Worm (Caenorhabditis elegans) whole organism, L3 larva: ENCODE data around the gene T10D4.15.
"Not testable (repeated sequence)": the region's sequence is repeated elsewhere in the genome, so short reads cannot be mapped to it uniquely, and the experiment has no call there.

Source experiments
- R02D3.7 ChIP-seq: fragments of 150-350 bp; optimal IDR thresholded peaks from 2 replicates; lab custom pipeline; 2014; ENCODE audit warnings: missing biosample characterization, missing genetic modification characterization
- ZK546.5 ChIP-seq: sonication (generic microtip); optimal IDR thresholded peaks from 2 replicates; lab custom pipeline; 2017; ENCODE audit warnings: missing biosample characterization, missing genetic modification characterization
- egl-5 ChIP-seq: fragments of 150-350 bp; optimal IDR thresholded peaks from 2 replicates; lab custom pipeline; 2017; ENCODE audit warnings: missing biosample characterization, missing genetic modification reagents, missing genetic modification characterization, inconsistent platforms
- elt-3 ChIP-seq, 3 experiments: fragments of 150-350 bp in 1 of 3; sonication (generic microtip) in 2 of 3; optimal IDR thresholded peaks; 2 replicates in 2 of 3; 4 replicates in 1 of 3; lab custom pipeline; 2014 to 2017; ENCODE audit warnings: missing biosample characterization in 3 of 3, missing genetic modification characterization in 3 of 3
- fos-1 ChIP-seq: fragments of 150-350 bp; optimal IDR thresholded peaks from 2 replicates; lab custom pipeline; 2014; ENCODE audit warnings: missing biosample characterization, missing genetic modification characterization
- lin-39 ChIP-seq: fragments of 150-350 bp; optimal IDR thresholded peaks from 2 replicates; lab custom pipeline; 2018; ENCODE audit warnings: missing biosample characterization, missing genetic modification reagents, missing genetic modification characterization
- nhr-12 ChIP-seq: fragments of 150-350 bp; optimal IDR thresholded peaks from 2 replicates; lab custom pipeline; 2014; ENCODE audit warnings: missing biosample characterization, missing genetic modification characterization
- pha-4 ChIP-seq: fragments of 150-350 bp; optimal IDR thresholded peaks from 2 replicates; lab custom pipeline; 2014; ENCODE audit warnings: missing biosample characterization, missing genetic modification reagents, missing genetic modification characterization
- skn-1 ChIP-seq: fragments of 150-350 bp; optimal IDR thresholded peaks from 2 replicates; lab custom pipeline; 2014; ENCODE audit warnings: missing biosample characterization, missing genetic modification characterization
- snpc-4 ChIP-seq: fragments of 150-350 bp; optimal IDR thresholded peaks from 2 replicates; lab custom pipeline; 2014; ENCODE audit warnings: missing biosample characterization, missing genetic modification characterization
- unc-62 ChIP-seq: fragments of 150-350 bp; sonication (generic microtip); optimal IDR thresholded peaks from 4 replicates; lab custom pipeline; 2014; ENCODE audit warnings: missing biosample characterization, missing genetic modification reagents, missing genetic modification characterization
- zag-1 ChIP-seq: fragments of 150-350 bp; optimal IDR thresholded peaks from 2 replicates; lab custom pipeline; 2014; ENCODE audit warnings: missing biosample characterization, missing genetic modification characterization
- ztf-11 ChIP-seq: fragments of 150-350 bp; optimal IDR thresholded peaks from 2 replicates; lab custom pipeline; 2014; ENCODE audit warnings: missing biosample characterization, missing genetic modification characterization
- ztf-4 ChIP-seq: fragments of 150-350 bp; optimal IDR thresholded peaks from 2 replicates; lab custom pipeline; 2014; ENCODE audit warnings: missing biosample characterization, missing genetic modification characterization

DNA sequence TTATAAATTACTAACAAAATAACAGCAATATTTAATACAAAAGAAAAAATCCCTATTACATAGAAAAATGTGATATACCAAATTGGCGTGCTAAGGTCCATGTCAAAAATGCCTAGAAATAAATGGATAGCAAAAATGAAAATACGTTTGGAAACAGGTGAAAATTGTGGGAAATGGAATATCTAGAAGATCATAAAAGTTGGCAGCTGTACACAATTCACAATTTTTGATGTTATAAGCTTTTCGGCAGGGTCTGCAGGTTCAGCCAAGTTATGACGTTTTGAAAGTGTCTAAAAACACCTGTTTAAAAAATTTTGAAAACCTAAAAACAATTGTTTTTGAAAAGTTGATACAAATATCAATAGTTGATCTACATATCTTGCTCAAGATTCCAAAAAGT lies 3.1 kb upstream of the T10D4.15 start, which contains the start of gene sri-42:
- not testable (repeated sequence) for TF ChIP-seq zag-1; fos-1 (tag; lab: Kevin White, UChicago); lin-39 (tag; lab: Kevin White, UChicago); unc-62; R02D3.7 (tag; lab: Kevin White, UChicago); nhr-12 (tag; lab: Kevin White, UChicago); ZK546.5 (tag; lab: Kevin White, UChicago); pha-4 (tag; lab: Kevin White, UChicago); elt-3 (tag; optimal IDR thresholded peaks at IDR 0.05; lab: Kevin White, UChicago); ztf-4 (tag; lab: Kevin White, UChicago); snpc-4 (tag; lab: Kevin White, UChicago); skn-1; egl-5; ztf-11
